Worm (Caenorhabditis elegans) whole organism, L4/young adult: ENCODE measurements around the gene B0302.2.
A peak's percentile ranks its signal among the peaks of the same experiment; 100 is the strongest.

Source experiments
- W03F9.2 ChIP-seq: fragments of 150-350 bp; optimal IDR thresholded peaks from 2 replicates; lab custom pipeline; 2014; ENCODE audit warnings: missing biosample characterization, missing genetic modification characterization
- him-1 ChIP-seq: sonication (generic microtip); optimal IDR thresholded peaks from 2 replicates; lab custom pipeline; 2016; ENCODE audit warnings: missing genotype, missing genetic modification reagents, missing genetic modification characterization, missing compliant biosample characterization

DNA sequence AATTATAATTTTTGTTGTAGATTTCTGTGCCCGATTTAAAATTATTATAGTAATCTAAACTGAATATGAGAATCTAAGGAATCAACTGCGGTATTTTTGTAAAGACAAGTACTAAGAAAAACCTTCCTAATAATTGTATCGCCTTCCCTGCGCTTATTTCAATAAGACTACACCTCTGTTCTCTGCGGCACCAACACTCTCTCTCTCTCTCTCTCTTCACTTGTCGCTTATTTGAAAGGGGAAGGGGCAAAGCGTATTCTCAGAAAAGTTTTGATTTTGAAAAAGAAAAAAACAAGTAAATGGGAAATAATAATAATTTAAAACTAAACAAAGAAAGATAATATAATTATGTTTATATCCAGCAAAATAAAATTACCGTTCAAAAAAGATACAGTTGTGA lies 2.9 kb downstream of the B0302.2 start:
- TF ChIP-seq W03F9.2 (tag; lab: Kevin White, UChicago) (peak; percentile 62), him-1 (no peak)
